Fruit fly (Drosophila melanogaster): Measurements from ENCODE around the gene sgl.

Gene sgl

DNA sequence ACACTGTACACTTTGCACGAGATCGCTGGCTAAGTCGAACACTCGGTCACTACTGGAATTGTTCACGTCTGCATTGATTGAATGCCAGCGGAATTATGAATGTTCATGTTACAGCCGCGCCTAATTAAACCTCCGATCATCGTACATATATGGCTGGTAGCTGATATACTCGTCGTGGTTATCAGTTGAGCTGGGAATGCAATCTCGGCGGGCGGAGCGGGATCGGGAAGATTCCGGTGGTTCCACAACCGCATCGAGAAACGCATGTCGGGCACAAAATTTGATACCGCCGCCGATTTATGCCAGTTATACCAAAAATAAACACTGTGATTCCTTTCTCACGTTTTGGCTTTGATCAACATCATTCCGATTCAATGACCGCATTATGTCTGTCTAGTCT is 49.8 kb downstream of the sgl start, which contains the start of gene Prat2:
Prat2 (minus strand) TSS at position 101 of the 400 bp plus-strand sequence.
- TF ChIP-seq Pif1A (GFP tag; optimal IDR thresholded peaks at IDR 0.05) (no peak), CG9948 (tag; optimal IDR thresholded peaks at IDR 0.05) (no peak), fd96Ca (GFP tag; IDR thresholded peaks at IDR 0.05) (no peak), CG4496 (GFP tag; IDR thresholded peaks at IDR 0.05) (no peak), CG8159 (tag; optimal IDR thresholded peaks at IDR 0.05) (no peak), gl (tag; optimal IDR thresholded peaks at IDR 0.05) (no peak), CG32121 (GFP tag; IDR thresholded peaks at IDR 0.05) (no peak), CG15710 (tag; optimal IDR thresholded peaks at IDR 0.05) (no peak), CG10348 (GFP tag; IDR thresholded peaks at IDR 0.05) (no peak), rn (GFP tag; IDR thresholded peaks at IDR 0.05) (no peak), Ets98B (GFP tag; IDR thresholded peaks at IDR 0.05) (no peak), CG17806 (tag; optimal IDR thresholded peaks at IDR 0.05) (no peak), CG8301 (tag; optimal IDR thresholded peaks at IDR 0.05) (no peak), D1 (tag; optimal IDR thresholded peaks at IDR 0.05) (no peak), CG14655 (GFP tag; optimal IDR thresholded peaks at IDR 0.05) (no peak), Pif1B (GFP tag; optimal IDR thresholded peaks at IDR 0.05) (no peak), CG34367 (tag; optimal IDR thresholded peaks at IDR 0.05) (no peak), EcR (GFP tag; optimal IDR thresholded peaks at IDR 0.05) (no peak)

- TF ChIP-seq rn (GFP tag; IDR thresholded peaks at IDR 0.05) (no peak), Ets98B (GFP tag; IDR thresholded peaks at IDR 0.05) (no peak), CG8159 (tag; optimal IDR thresholded peaks at IDR 0.05) (no peak)
These were observed 50.7 kb downstream of the sgl start for dm6 chr3L:6913823-6914222.

DNA sequence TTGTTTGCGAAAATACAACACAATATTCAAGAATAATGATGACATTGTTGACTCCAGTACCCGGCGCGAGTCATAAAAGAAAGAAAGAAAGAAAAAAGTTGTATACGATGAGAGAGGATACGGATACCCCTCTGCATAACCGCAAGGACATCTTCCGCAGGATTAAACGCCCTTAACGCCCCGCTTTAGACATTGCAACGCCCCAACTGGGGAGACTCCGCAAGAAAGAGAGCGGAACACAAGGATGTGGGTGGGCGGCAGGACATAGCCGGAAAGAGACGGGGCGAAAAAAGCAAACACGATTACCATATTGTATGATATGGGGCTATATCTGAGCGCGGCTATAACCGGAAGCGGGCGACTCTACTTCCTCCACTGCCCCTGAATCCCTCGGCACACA is 53.3 kb downstream of the sgl start:
- TF ChIP-seq Ets98B (GFP tag; IDR thresholded peaks at IDR 0.05) (no peak), CG12605 (GFP tag; IDR thresholded peaks at IDR 0.05) (no peak), CG4496 (GFP tag; IDR thresholded peaks at IDR 0.05) (no peak), EcR (GFP tag; optimal IDR thresholded peaks at IDR 0.05) (no peak), CG9948 (tag; optimal IDR thresholded peaks at IDR 0.05) (no peak), CG8159 (tag; optimal IDR thresholded peaks at IDR 0.05) (no peak), CG14655 (GFP tag; optimal IDR thresholded peaks at IDR 0.05) (no peak), D1 (tag; optimal IDR thresholded peaks at IDR 0.05) (no peak), fd96Ca (GFP tag; IDR thresholded peaks at IDR 0.05) (no peak), CG10348 (GFP tag; IDR thresholded peaks at IDR 0.05) (no peak), gl (tag; optimal IDR thresholded peaks at IDR 0.05) (no peak), CG34367 (tag; optimal IDR thresholded peaks at IDR 0.05) (no peak), CG8301 (tag; optimal IDR thresholded peaks at IDR 0.05) (no peak), Pif1B (GFP tag; optimal IDR thresholded peaks at IDR 0.05) (no peak)

All from whole organism, pupa.